Fruit fly (Drosophila melanogaster): ENCODE results near the gene Acer.

Gene Acer

DNA sequence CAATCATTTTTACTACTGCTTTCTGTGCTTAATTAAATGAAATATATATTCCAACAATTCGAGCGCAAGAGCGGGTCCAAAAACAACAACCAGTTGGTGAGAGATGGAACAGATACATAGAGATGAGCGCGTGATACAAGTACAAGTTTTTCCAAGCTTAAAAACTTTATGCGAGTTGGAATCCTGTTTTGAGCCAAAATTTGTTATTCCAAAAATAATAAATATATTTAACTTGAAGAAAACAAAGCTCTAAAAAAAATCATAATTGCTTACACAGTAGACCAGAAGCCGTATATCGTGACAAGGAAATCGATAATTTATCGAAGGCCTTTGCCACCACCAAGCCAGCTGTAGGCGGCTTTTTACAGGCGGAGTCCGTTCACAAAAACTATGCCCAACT, 7.0 kb upstream of the Acer start, which contains the start of the genes CG13097 and PIG-U (continued):
- TF ChIP-seq tna (GFP tag; IDR thresholded peaks at IDR 0.05; ENCODE audit: partially characterized antibody), result peak; percentile 75; the same call in 1 of the 2 replicates
- TF ChIP-seq so (GFP tag; IDR thresholded peaks at IDR 0.05), result peak; percentile 71; the same call in 2 of the 3 replicates
- TF ChIP-seq en (GFP tag; optimal IDR thresholded peaks at IDR 0.05), result no peak
- peak; percentile 53 for TF ChIP-seq CG3065 (GFP tag; optimal IDR thresholded peaks at IDR 0.05)
- peak; percentile 98 for TF ChIP-seq sna (GFP tag; IDR thresholded peaks at IDR 0.05; ENCODE audit: partially characterized antibody)
- peak; percentile 53; the same call in 1 of the 2 replicates for TF ChIP-seq CG4360 (GFP tag; IDR thresholded peaks at IDR 0.05)
- peak; percentile 89 for TF ChIP-seq Chrac-16 (GFP tag; optimal IDR thresholded peaks at IDR 0.05)
- peak; percentile 36 for TF ChIP-seq fd102C (GFP tag; optimal IDR thresholded peaks at IDR 0.05)
- TF ChIP-seq CG13123 (GFP tag; optimal IDR thresholded peaks at IDR 0.05), result peak; percentile 63
- TF ChIP-seq bbx (GFP tag; IDR thresholded peaks at IDR 0.05; ENCODE audit: partially characterized antibody), result peak; percentile 81
- peak; percentile 77 for TF ChIP-seq grau (tag; optimal IDR thresholded peaks at IDR 0.05)
- peak; percentile 84 for TF ChIP-seq CG10267 (tag; optimal IDR thresholded peaks at IDR 0.05)
- peak; percentile 46 for TF ChIP-seq fd3F (GFP tag; optimal IDR thresholded peaks at IDR 0.05)
- TF ChIP-seq CG10147 (GFP tag; optimal IDR thresholded peaks at IDR 0.05), result peak; percentile 80
- peak; percentile 40; the same call in 1 of the 2 replicates for TF ChIP-seq CG10321 (GFP tag; IDR thresholded peaks at IDR 0.05)
- no peak for TF ChIP-seq Dip2 (GFP tag; IDR thresholded peaks at IDR 0.05)
- no peak for TF ChIP-seq grn (GFP tag; optimal IDR thresholded peaks at IDR 0.05)
- peak; percentile 10 for TF ChIP-seq pb (GFP tag; optimal IDR thresholded peaks at IDR 0.05)
- TF ChIP-seq inv (GFP tag; IDR thresholded peaks at IDR 0.05; ENCODE audit: partially characterized antibody), result peak; percentile 88
- peak; percentile 6 for TF ChIP-seq CG15073 (GFP tag; optimal IDR thresholded peaks at IDR 0.05)
- peak; percentile 35 for TF ChIP-seq Deaf1 (tag; optimal IDR thresholded peaks at IDR 0.05)
- no peak for TF ChIP-seq CG4707 (GFP tag; optimal IDR thresholded peaks at IDR 0.05)
- no peak for TF ChIP-seq nom (GFP tag; optimal IDR thresholded peaks at IDR 0.05)
- TF ChIP-seq Drgx (GFP tag; IDR thresholded peaks at IDR 0.05), result peak; percentile 68; the same call in 1 of the 2 replicates
- peak; percentile 55 for TF ChIP-seq psq (GFP tag; optimal IDR thresholded peaks at IDR 0.05)
- peak; percentile 58; the same call in 1 of the 2 replicates for TF ChIP-seq danr (GFP tag; IDR thresholded peaks at IDR 0.05)
- peak; percentile 69 for TF ChIP-seq kay (GFP tag; optimal IDR thresholded peaks at IDR 0.05)
- no peak for TF ChIP-seq tio (GFP tag; optimal IDR thresholded peaks at IDR 0.05)
- TF ChIP-seq Camta (GFP tag; optimal IDR thresholded peaks at IDR 0.05), result peak; percentile 76
- peak; percentile 49 for TF ChIP-seq Adf1 (GFP tag; IDR thresholded peaks at IDR 0.05)
- peak; percentile 92 for TF ChIP-seq CG2120 (GFP tag; optimal IDR thresholded peaks at IDR 0.05)
- TF ChIP-seq Xbp1 (GFP tag; optimal IDR thresholded peaks at IDR 0.05), result peak; percentile 87
- TF ChIP-seq bigmax (GFP tag; optimal IDR thresholded peaks at IDR 0.05), result no peak
- TF ChIP-seq Awh (GFP tag; IDR thresholded peaks at IDR 0.05), result 0 out of 2 replicates have a peak, but pooled peaks have one; percentile 13
- peak; percentile 81 for TF ChIP-seq CG17328 (GFP tag; IDR thresholded peaks at IDR 0.05)
- TF ChIP-seq chinmo (GFP tag; IDR thresholded peaks at IDR 0.05; ENCODE audit: partially characterized antibody), result no peak
- peak; percentile 97 for TF ChIP-seq sens (GFP tag)
- no peak for TF ChIP-seq TFAM (GFP tag; optimal IDR thresholded peaks at IDR 0.05)
- TF ChIP-seq CG3838 (GFP tag; optimal IDR thresholded peaks at IDR 0.05), result peak; percentile 29
- peak; percentile 81 for TF ChIP-seq tx (GFP tag; optimal IDR thresholded peaks at IDR 0.05)
- TF ChIP-seq gce (GFP tag; IDR thresholded peaks at IDR 0.05), result no peak
- TF ChIP-seq CG12104 (GFP tag; optimal IDR thresholded peaks at IDR 0.05), result peak; percentile 57
- TF ChIP-seq pum (GFP tag; optimal IDR thresholded peaks at IDR 0.05), result peak; percentile 74
- no peak for TF ChIP-seq CkIIα-i1 (GFP tag; IDR thresholded peaks at IDR 0.05)
- TF ChIP-seq CG13287 (GFP tag; IDR thresholded peaks at IDR 0.05; ENCODE audit: partially characterized antibody), result peak; percentile 98
- no peak for TF ChIP-seq CG43689 (GFP tag; IDR thresholded peaks at IDR 0.05)
- no peak for TF ChIP-seq CG4282 (GFP tag; optimal IDR thresholded peaks at IDR 0.05)
- TF ChIP-seq nerfin-2 (GFP tag; IDR thresholded peaks at IDR 0.05; ENCODE audit: partially characterized antibody), result peak; percentile 77
- peak; percentile 50 for TF ChIP-seq CG16863 (GFP tag; optimal IDR thresholded peaks at IDR 0.05)
- TF ChIP-seq CG13424 (tag; optimal IDR thresholded peaks at IDR 0.05), result peak; percentile 86
- peak; percentile 82 for TF ChIP-seq CG1602 (GFP tag; optimal IDR thresholded peaks at IDR 0.05)
